Fruit fly (Drosophila melanogaster) whole organism: ENCODE measurements around the gene mag.

Experiments
- CG8478 ChIP-seq: fragments of >200 bp; optimal IDR thresholded peaks from 2 replicates; lab custom pipeline; 2018; ENCODE audit warnings: inconsistent platforms
- pan ChIP-seq: fragments of >200 bp; optimal IDR thresholded peaks from 2 replicates; lab custom pipeline; 2017
- psq ChIP-seq: fragments of >200 bp; optimal IDR thresholded peaks from 2 replicates; lab custom pipeline; 2017

DNA sequence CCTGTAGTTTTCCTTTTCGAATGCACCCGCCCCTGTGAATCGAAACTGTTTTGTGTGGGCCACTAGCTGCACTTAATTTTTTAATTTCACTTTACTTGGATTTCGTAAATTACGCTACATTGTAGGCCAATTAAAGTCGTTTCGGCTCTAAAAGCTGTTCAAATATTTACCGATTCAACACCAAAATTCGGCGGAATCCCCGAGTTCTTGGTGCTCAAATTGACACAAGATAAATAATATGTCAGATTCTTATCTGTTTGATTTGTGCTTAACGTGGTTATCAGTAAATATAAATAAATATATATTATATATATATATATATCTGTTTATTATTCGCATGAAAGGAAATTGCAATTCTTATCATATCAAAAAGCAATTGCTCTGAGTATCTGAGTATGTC lies 12.5 kb upstream of the mag start:
- TF ChIP-seq psq (lab: Kevin White, UChicago): no peak
- TF ChIP-seq CG8478 (lab: Kevin White, UChicago): no peak
- TF ChIP-seq pan: no peak
